Fruit fly (Drosophila melanogaster) whole organism, embryonic: Measurements from ENCODE around the gene fru.

ENCODE experiments used
- CG10274 ChIP-seq: fragments of 200-800 bp; sonication (Bioruptor generic); optimal IDR thresholded peaks from 3 replicates; lab custom pipeline; 2017; ENCODE audit warnings: missing biosample characterization, mild to moderate bottlenecking, missing genetic modification characterization
- CG10462 ChIP-seq: fragments of 200-800 bp; sonication (Bioruptor generic); optimal IDR thresholded peaks from 2 replicates; lab custom pipeline; 2016; ENCODE audit warnings: missing biosample characterization, missing genetic modification characterization
- CG10654 ChIP-seq: fragments of 200-800 bp; sonication (Bioruptor generic); optimal IDR thresholded peaks from 2 replicates; lab custom pipeline; 2016; ENCODE audit warnings: missing biosample characterization, missing genetic modification characterization
- CG11723 ChIP-seq: fragments of 200-800 bp; sonication (Bioruptor generic); optimal IDR thresholded peaks from 2 replicates; lab custom pipeline; 2017; ENCODE audit warnings: missing biosample characterization, mild to moderate bottlenecking, missing genetic modification characterization
- CG12155 ChIP-seq: fragments of 200-800 bp; sonication (Bioruptor generic); optimal IDR thresholded peaks from 3 replicates; lab custom pipeline; 2016; ENCODE audit warnings: missing biosample characterization, missing genetic modification characterization
- CG12219 ChIP-seq: fragments of 200-800 bp; sonication (Bioruptor generic); optimal IDR thresholded peaks from 3 replicates; lab custom pipeline; 2018; ENCODE audit warnings: missing biosample characterization, mild to moderate bottlenecking, missing genetic modification characterization
- CG12769 ChIP-seq: fragments of 200-800 bp; sonication (Bioruptor generic); optimal IDR thresholded peaks from 2 replicates; lab custom pipeline; 2019; ENCODE audit warnings: missing biosample characterization, mild to moderate bottlenecking, missing genetic modification characterization, moderate library complexity
- CG14860 ChIP-seq: fragments of 200-800 bp; sonication (Bioruptor generic); IDR thresholded peaks from 3 replicates; pipeline ENCODE4 v1.3.6; 2022; ENCODE audit warnings: missing biosample characterization, missing genetic modification characterization; ENCODE audit not compliant: partially characterized antibody
- CG15073 ChIP-seq: fragments of 200-800 bp; sonication (Bioruptor generic); optimal IDR thresholded peaks from 2 replicates; lab custom pipeline; 2016; ENCODE audit warnings: missing biosample characterization, missing genetic modification characterization
- CG15269 ChIP-seq: fragments of 200-800 bp; sonication (Bioruptor generic); optimal IDR thresholded peaks from 2 replicates; lab custom pipeline; 2018; ENCODE audit warnings: missing biosample characterization, mild to moderate bottlenecking, missing genetic modification characterization, moderate library complexity
- CG17359 ChIP-seq: fragments of 200-800 bp; sonication (Bioruptor generic); optimal IDR thresholded peaks from 3 replicates; lab custom pipeline; 2018; ENCODE audit warnings: missing biosample characterization, mild to moderate bottlenecking, missing genetic modification characterization, moderate library complexity
- CG2875 ChIP-seq: fragments of 200-800 bp; sonication (Bioruptor generic); optimal IDR thresholded peaks from 2 replicates; lab custom pipeline; 2017; ENCODE audit warnings: missing biosample characterization, mild to moderate bottlenecking, missing genetic modification characterization, missing genetic modification reagents
- CG30020 ChIP-seq: fragments of 200-800 bp; optimal IDR thresholded peaks from 2 replicates; lab custom pipeline; 2019; ENCODE audit warnings: missing biosample characterization, mild to moderate bottlenecking, missing genetic modification characterization, moderate library complexity
- CG31441 ChIP-seq: fragments of 200-800 bp; sonication (Bioruptor generic); IDR thresholded peaks from 2 replicates; pipeline ENCODE4 v1.3.6; 2022; ENCODE audit warnings: missing biosample characterization, missing genetic modification characterization
- CG4424 ChIP-seq: fragments of 200-800 bp; sonication (Bioruptor generic); optimal IDR thresholded peaks from 3 replicates; lab custom pipeline; 2016; ENCODE audit warnings: missing biosample characterization, missing genetic modification characterization
- CG8359 ChIP-seq: fragments of 200-800 bp; sonication (Bioruptor generic); optimal IDR thresholded peaks from 2 replicates; lab custom pipeline; 2017; ENCODE audit warnings: missing biosample characterization, mild to moderate bottlenecking, missing genetic modification characterization, borderline replicate concordance
- Camta ChIP-seq: fragments of 200-800 bp; sonication (Bioruptor generic); optimal IDR thresholded peaks from 2 replicates; lab custom pipeline; 2016; ENCODE audit warnings: missing biosample characterization, missing genetic modification characterization
- CkIIα-i1 ChIP-seq: fragments of 200-800 bp; sonication (Bioruptor generic); IDR thresholded peaks from 2 replicates; pipeline ENCODE4 v1.3.6; 2022; ENCODE audit warnings: missing biosample characterization, missing genetic modification characterization
- Elba2 ChIP-seq: fragments of 200-800 bp; sonication (Bioruptor generic); optimal IDR thresholded peaks from 3 replicates; lab custom pipeline; 2016; ENCODE audit warnings: missing biosample characterization, missing genetic modification characterization
- H2.0 ChIP-seq: fragments of 200-800 bp; sonication (Bioruptor generic); IDR thresholded peaks from 2 replicates; pipeline ENCODE4 v1.3.6; 2022; ENCODE audit warnings: missing biosample characterization, missing genetic modification characterization
- HLH54F ChIP-seq: fragments of 200-800 bp; sonication (Bioruptor generic); optimal IDR thresholded peaks from 3 replicates; lab custom pipeline; 2016; ENCODE audit warnings: missing biosample characterization, missing genetic modification characterization
- Hsf ChIP-seq: fragments of 200-800 bp; sonication (Bioruptor generic); optimal IDR thresholded peaks from 3 replicates; lab custom pipeline; 2016; ENCODE audit warnings: missing biosample characterization, missing genetic modification characterization
- Kr ChIP-seq: fragments of 200-800 bp; sonication (Bioruptor generic); optimal IDR thresholded peaks from 2 replicates; lab custom pipeline; 2017; ENCODE audit warnings: missing biosample characterization, mild to moderate bottlenecking, missing genetic modification characterization
- Opbp ChIP-seq: fragments of 200-800 bp; sonication (Bioruptor generic); IDR thresholded peaks from 3 replicates; pipeline ENCODE4 v1.3.6; 2022; ENCODE audit warnings: missing biosample characterization, missing genetic modification characterization; ENCODE audit not compliant: partially characterized antibody
- Optix ChIP-seq: fragments of 200-800 bp; sonication (Bioruptor generic); IDR thresholded peaks from 3 replicates; pipeline ENCODE4 v1.3.6; 2022; ENCODE audit warnings: missing biosample characterization, missing genetic modification characterization
- Sox102F ChIP-seq: fragments of 200-800 bp; sonication (Bioruptor generic); optimal IDR thresholded peaks from 2 replicates; lab custom pipeline; 2018; ENCODE audit warnings: missing biosample characterization, mild to moderate bottlenecking, missing genetic modification characterization, moderate library complexity
- Sry-β ChIP-seq: fragments of 200-800 bp; sonication (Bioruptor generic); optimal IDR thresholded peaks from 2 replicates; lab custom pipeline; 2018; ENCODE audit warnings: missing biosample characterization, mild to moderate bottlenecking, missing genetic modification characterization, moderate library complexity
- Taf1 ChIP-seq: fragments of 200-800 bp; sonication (Bioruptor generic); IDR thresholded peaks from 2 replicates; pipeline ENCODE4 v1.3.6; 2022; ENCODE audit warnings: missing biosample characterization, missing genetic modification characterization
- YL-1 ChIP-seq: fragments of 200-800 bp; sonication (Bioruptor generic); optimal IDR thresholded peaks from 3 replicates; lab custom pipeline; 2017; ENCODE audit warnings: missing biosample characterization, mild to moderate bottlenecking, missing genetic modification characterization
- bbx ChIP-seq: fragments of 200-800 bp; sonication (Bioruptor generic); IDR thresholded peaks from 2 replicates; pipeline ENCODE4 v1.3.6; 2022; ENCODE audit warnings: missing biosample characterization, missing genetic modification characterization; ENCODE audit not compliant: partially characterized antibody
- cas ChIP-seq: fragments of 200-800 bp; sonication (Bioruptor generic); IDR thresholded peaks from 2 replicates; pipeline ENCODE4 v1.3.6; 2022; ENCODE audit warnings: missing biosample characterization, missing genetic modification characterization
- caup ChIP-seq: fragments of 200-800 bp; sonication (Bioruptor generic); optimal IDR thresholded peaks from 3 replicates; lab custom pipeline; 2017; ENCODE audit warnings: missing biosample characterization, mild to moderate bottlenecking, missing genetic modification characterization, moderate library complexity; ENCODE audit not compliant: severe bottlenecking
- chif ChIP-seq, 2 experiments: fragments of 200-800 bp; sonication (Bioruptor generic); optimal IDR thresholded peaks; 3 replicates each; lab custom pipeline; 2016; ENCODE audit warnings: missing biosample characterization in 2 of 2, missing genetic modification characterization in 2 of 2
- ci ChIP-seq: fragments of 200-800 bp; sonication (Bioruptor generic); IDR thresholded peaks from 3 replicates; pipeline ENCODE4 v1.3.6; 2022; ENCODE audit warnings: missing biosample characterization, missing genetic modification characterization
- ftz-f1 ChIP-seq: fragments of 200-800 bp; sonication (Bioruptor generic); optimal IDR thresholded peaks from 2 replicates; lab custom pipeline; 2016; ENCODE audit warnings: missing biosample characterization, missing genetic modification characterization
- gcm ChIP-seq: fragments of 200-800 bp; sonication (Bioruptor generic); optimal IDR thresholded peaks from 2 replicates; lab custom pipeline; 2019; ENCODE audit warnings: missing biosample characterization, mild to moderate bottlenecking, missing genetic modification characterization, moderate library complexity
- ken ChIP-seq: fragments of 200-800 bp; sonication (Bioruptor generic); IDR thresholded peaks from 3 replicates; pipeline ENCODE4 v1.3.6; 2022; ENCODE audit warnings: missing biosample characterization, missing genetic modification characterization
- mirr ChIP-seq: fragments of 200-800 bp; sonication (Bioruptor generic); optimal IDR thresholded peaks from 3 replicates; lab custom pipeline; 2018; ENCODE audit warnings: missing biosample characterization, mild to moderate bottlenecking, missing genetic modification characterization
- mld ChIP-seq: fragments of 200-800 bp; sonication (Bioruptor generic); IDR thresholded peaks from 3 replicates; pipeline ENCODE4 v1.3.6; 2022; ENCODE audit warnings: missing biosample characterization, missing genetic modification characterization; ENCODE audit not compliant: partially characterized antibody
- nerfin-2 ChIP-seq: fragments of 200-800 bp; sonication (Bioruptor generic); IDR thresholded peaks from 2 replicates; pipeline ENCODE4 v1.3.6; 2022; ENCODE audit warnings: missing biosample characterization, missing genetic modification characterization; ENCODE audit not compliant: partially characterized antibody
- prd ChIP-seq, 3 experiments: fragments of >200 bp in 2 of 3; fragments of 200-800 bp in 1 of 3; sonication (Bioruptor generic) in 1 of 3; optimal IDR thresholded peaks in 2 of 3; IDR thresholded peaks in 1 of 3; 2 replicates in 2 of 3; 3 replicates in 1 of 3; pipeline versions ENCODE4 v1.3.6 to Lab custom; 2017 to 2022; ENCODE audit warnings: missing biosample characterization in 1 of 3, missing genetic modification characterization in 1 of 3
- ro ChIP-seq: fragments of 200-800 bp; sonication (Bioruptor generic); IDR thresholded peaks from 2 replicates; pipeline ENCODE4 v1.3.6; 2022; ENCODE audit warnings: missing biosample characterization, missing genetic modification characterization
- run ChIP-seq: fragments of 200-800 bp; sonication (Bioruptor generic); optimal IDR thresholded peaks from 3 replicates; lab custom pipeline; 2018; ENCODE audit warnings: missing biosample characterization, mild to moderate bottlenecking, missing genetic modification characterization
- salm ChIP-seq: fragments of 200-800 bp; sonication (Bioruptor generic); optimal IDR thresholded peaks from 2 replicates; lab custom pipeline; 2018; ENCODE audit warnings: missing biosample characterization, mild to moderate bottlenecking, missing genetic modification characterization
- seq ChIP-seq: fragments of 200-800 bp; sonication (Bioruptor generic); IDR thresholded peaks from 2 replicates; pipeline ENCODE4 v1.3.6; 2022; ENCODE audit warnings: missing biosample characterization, missing genetic modification characterization
- slp2 ChIP-seq: fragments of 200-800 bp; sonication (Bioruptor generic); optimal IDR thresholded peaks from 2 replicates; lab custom pipeline; 2016; ENCODE audit warnings: missing biosample characterization, missing genetic modification characterization
- tin ChIP-seq: fragments of 200-800 bp; sonication (Bioruptor generic); optimal IDR thresholded peaks from 3 replicates; lab custom pipeline; 2016; ENCODE audit warnings: missing biosample characterization, missing genetic modification characterization
- ttk ChIP-seq: fragments of 200-800 bp; sonication (Bioruptor generic); IDR thresholded peaks from 2 replicates; pipeline ENCODE4 v2.1.2; 2022; ENCODE audit warnings: missing biosample characterization, missing genetic modification characterization

Gene fru

dm6 chr3R:18398954-18399697 lies 146.3 kb downstream of the fru start, which contains the start of gene Vha100-2 (continued):
- TF ChIP-seq run (tag; lab: Kevin White, UChicago) = no peak
- TF ChIP-seq prd (optimal IDR thresholded peaks at IDR 0.05; lab: Kevin White, UChicago) = no peak
- peak; percentile 59 for TF ChIP-seq prd (GFP tag; IDR thresholded peaks at IDR 0.05; lab: Robert Waterston, UW)
- TF ChIP-seq Hsf (GFP tag; lab: Kevin White, UChicago) = no peak
- peak; percentile 23 for TF ChIP-seq CG4424 (GFP tag; lab: Kevin White, UChicago)
- TF ChIP-seq mirr (GFP tag; lab: Kevin White, UChicago) = peak; percentile 70
- TF ChIP-seq caup (GFP tag; lab: Kevin White, UChicago) = peak; percentile 41
- peak; percentile 3 for TF ChIP-seq CG10462 (GFP tag; lab: Kevin White, UChicago)
- TF ChIP-seq CG14860 (GFP tag; lab: Robert Waterston, UW) = peak; percentile 41; the same call in 1 of the 3 replicates
- peak; percentile 94 for TF ChIP-seq CG12155 (GFP tag; lab: Kevin White, UChicago)
- no peak for TF ChIP-seq Kr (GFP tag; lab: Kevin White, UChicago)
- no peak for TF ChIP-seq CG11723 (GFP tag; lab: Kevin White, UChicago)
- no peak for TF ChIP-seq Sry-β (GFP tag; lab: Kevin White, UChicago)
- TF ChIP-seq CkIIα-i1 = no peak
- TF ChIP-seq chif (GFP tag; optimal IDR thresholded peaks at IDR 0.05; lab: Kevin White, UChicago) = peak in 1 of 2 experiments; percentile 2
- no peak for TF ChIP-seq gcm (GFP tag; lab: Kevin White, UChicago)
- TF ChIP-seq mld = 0 out of 3 replicates have a peak, but pooled peaks have one; percentile 16
- TF ChIP-seq Taf1 (GFP tag; lab: Robert Waterston, UW) = no peak
- TF ChIP-seq nerfin-2 (GFP tag; lab: Robert Waterston, UW) = no peak
- peak; percentile 48; the same call in 2 of the 3 replicates for TF ChIP-seq ken
- peak; percentile 11 for TF ChIP-seq CG17359 (tag; lab: Kevin White, UChicago)
- 0 out of 2 replicates have a peak, but pooled peaks have one; percentile 33 for TF ChIP-seq cas (GFP tag; lab: Robert Waterston, UW)
- peak; percentile 51 for TF ChIP-seq CG15269 (tag; lab: Kevin White, UChicago)
- peak; percentile 68 for TF ChIP-seq YL-1 (GFP tag; lab: Kevin White, UChicago)
- TF ChIP-seq CG10274 = no peak
- TF ChIP-seq Sox102F = peak; percentile 16
- no peak for TF ChIP-seq ftz-f1 (GFP tag; lab: Kevin White, UChicago)
- TF ChIP-seq salm = no peak
- TF ChIP-seq seq (GFP tag; lab: Robert Waterston, UW) = peak; percentile 40; the same call in 1 of the 2 replicates
- TF ChIP-seq Opbp (GFP tag; lab: Robert Waterston, UW) = peak; percentile 65; the same call in 2 of the 3 replicates
- peak; percentile 1 for TF ChIP-seq CG12219 (GFP tag; lab: Kevin White, UChicago)
- TF ChIP-seq CG15073 (GFP tag; lab: Kevin White, UChicago) = no peak
- no peak for TF ChIP-seq ttk (GFP tag; lab: Robert Waterston, UW)
- peak; percentile 60 for TF ChIP-seq CG12769 (tag; lab: Kevin White, UChicago)
- TF ChIP-seq tin (GFP tag; lab: Kevin White, UChicago) = no peak
- 0 out of 3 replicates have a peak, but pooled peaks have one; percentile 5 for TF ChIP-seq Optix (GFP tag; lab: Robert Waterston, UW)
- no peak for TF ChIP-seq Elba2 (GFP tag; lab: Kevin White, UChicago)
- no peak for TF ChIP-seq CG2875 (GFP tag; lab: Kevin White, UChicago)
- peak; percentile 33 for TF ChIP-seq HLH54F (GFP tag; lab: Kevin White, UChicago)
- TF ChIP-seq CG8359 = no peak
- TF ChIP-seq Camta (GFP tag; lab: Kevin White, UChicago) = no peak
- peak; percentile 83 for TF ChIP-seq ci (GFP tag; lab: Robert Waterston, UW)
- TF ChIP-seq ro (GFP tag; lab: Robert Waterston, UW) = no peak
- peak; percentile 51 for TF ChIP-seq CG31441 (GFP tag; lab: Robert Waterston, UW)
- TF ChIP-seq CG10654 = no peak
- no peak for TF ChIP-seq CG30020 (tag; lab: Kevin White, UChicago)
- TF ChIP-seq bbx = peak; percentile 71
- peak; percentile 8 for TF ChIP-seq slp2 (GFP tag; lab: Kevin White, UChicago)
- peak; percentile 45 for TF ChIP-seq H2.0 (GFP tag; lab: Robert Waterston, UW)
